Worm (Caenorhabditis elegans) whole organism, midembryonic: Measurements from ENCODE around the gene C18A11.1.

Experiments
- T22C8.4 ChIP-seq: fragments of 200-800 bp; sonication (Bioruptor generic); IDR thresholded peaks from 2 replicates; pipeline ENCODE4 v1.3.6; 2022; ENCODE audit warnings: missing genetic modification characterization, missing compliant biosample characterization
- cog-1 ChIP-seq: sonication (generic microtip); optimal IDR thresholded peaks from 2 replicates; lab custom pipeline; 2016; ENCODE audit warnings: missing genetic modification characterization, missing compliant biosample characterization
- flt-1 ChIP-seq: fragments of 200-800 bp; sonication (Bioruptor generic); IDR thresholded peaks from 2 replicates; pipeline ENCODE4 v1.3.6; 2022; ENCODE audit warnings: missing genetic modification characterization, missing compliant biosample characterization
- klf-2 ChIP-seq: fragments of 200-800 bp; sonication (Bioruptor generic); conservative IDR thresholded peaks from 2 replicates; pipeline ENCODE4 v1.3.6; 2022; ENCODE audit warnings: missing genetic modification reagents, missing genetic modification characterization, missing compliant biosample characterization
- med-1 ChIP-seq: sonication (generic microtip); optimal IDR thresholded peaks from 2 replicates; lab custom pipeline; 2017; ENCODE audit warnings: missing genetic modification characterization, mild to moderate bottlenecking, missing compliant biosample characterization, antibody characterized with exemption, missing genetic modification reagents; ENCODE audit not compliant: insufficient read depth
- ref-1 ChIP-seq: fragments of 200-800 bp; sonication (Bioruptor generic); conservative IDR thresholded peaks from 2 replicates; pipeline ENCODE4 v1.3.6; 2022; ENCODE audit warnings: missing genetic modification reagents, missing genetic modification characterization, missing compliant biosample characterization
- tab-1 ChIP-seq: fragments of 200-800 bp; sonication (Bioruptor generic); IDR thresholded peaks from 2 replicates; pipeline ENCODE4 v1.3.6; 2022; ENCODE audit warnings: missing genetic modification characterization, missing compliant biosample characterization
- ztf-23 ChIP-seq: fragments of 200-800 bp; sonication (Bioruptor generic); IDR thresholded peaks from 2 replicates; pipeline ENCODE4 v1.3.6; 2022; ENCODE audit warnings: missing genetic modification reagents, missing genetic modification characterization, missing compliant biosample characterization

ce11 chrX:8098813-8099360 is 29.8 kb downstream of the C18A11.1 start, which contains the start of gene catp-5:
- TF ChIP-seq cog-1 (tag; lab: Kevin White, UChicago), result no peak
- no peak for TF ChIP-seq tab-1 (GFP tag; lab: Robert Waterston, UW)
- TF ChIP-seq flt-1 (GFP tag; lab: Robert Waterston, UW), result no peak
- no peak for TF ChIP-seq klf-2 (GFP tag; lab: Robert Waterston, UW)
- no peak for TF ChIP-seq ref-1 (GFP tag; lab: Robert Waterston, UW)
- TF ChIP-seq ztf-23 (GFP tag; lab: Robert Waterston, UW), result no peak
- TF ChIP-seq med-1 (GFP tag; lab: Kevin White, UChicago), result no peak
- TF ChIP-seq T22C8.4, result no peak
